Fruit fly (Drosophila melanogaster) whole organism, embryonic: ENCODE results near the gene CG11891.

ENCODE experiments used
- Antp ChIP-seq: fragments of 200-800 bp; sonication (Bioruptor generic); optimal IDR thresholded peaks from 3 replicates; lab custom pipeline; 2016; ENCODE audit warnings: missing biosample characterization, missing genetic modification characterization
- Awh ChIP-seq: fragments of 200-800 bp; sonication (Bioruptor generic); IDR thresholded peaks from 2 replicates; pipeline ENCODE4, ENCODE4 v1.3.6; 2022; ENCODE audit warnings: missing biosample characterization, missing genetic modification characterization
- CG10267 ChIP-seq: fragments of 200-800 bp; sonication (Bioruptor generic); optimal IDR thresholded peaks from 2 replicates; lab custom pipeline; 2018; ENCODE audit warnings: missing biosample characterization, mild to moderate bottlenecking, missing genetic modification characterization, moderate library complexity
- CG11695 ChIP-seq: fragments of 200-800 bp; sonication (Bioruptor generic); IDR thresholded peaks from 3 replicates; pipeline ENCODE4 v1.3.6; 2022; ENCODE audit warnings: missing biosample characterization, missing genetic modification characterization
- CG12299 ChIP-seq: fragments of 200-800 bp; sonication (Bioruptor generic); optimal IDR thresholded peaks from 2 replicates; lab custom pipeline; 2018; ENCODE audit warnings: missing biosample characterization, mild to moderate bottlenecking, missing genetic modification characterization
- CG1233 ChIP-seq: fragments of 200-800 bp; sonication (Bioruptor generic); optimal IDR thresholded peaks from 4 replicates; lab custom pipeline; 2018; ENCODE audit warnings: missing biosample characterization, mild to moderate bottlenecking, missing genetic modification characterization
- CG15601 ChIP-seq: fragments of 200-800 bp; sonication (Bioruptor generic); optimal IDR thresholded peaks from 3 replicates; lab custom pipeline; 2019; ENCODE audit warnings: missing biosample characterization, mild to moderate bottlenecking, missing genetic modification characterization, moderate library complexity
- CG16779 ChIP-seq: fragments of 200-800 bp; sonication (Bioruptor generic); IDR thresholded peaks from 2 replicates; pipeline ENCODE4 v1.3.6; 2022; ENCODE audit warnings: missing biosample characterization, missing genetic modification characterization
- CG17186 ChIP-seq: fragments of 200-800 bp; sonication (Bioruptor generic); optimal IDR thresholded peaks from 3 replicates; lab custom pipeline; 2017; ENCODE audit warnings: missing biosample characterization, missing genetic modification reagents, missing genetic modification characterization
- CG17802 ChIP-seq: fragments of 200-800 bp; sonication (Bioruptor generic); optimal IDR thresholded peaks from 2 replicates; lab custom pipeline; 2018; ENCODE audit warnings: missing biosample characterization, mild to moderate bottlenecking, missing genetic modification characterization, moderate library complexity
- CG17829 ChIP-seq: fragments of 200-800 bp; optimal IDR thresholded peaks from 2 replicates; lab custom pipeline; 2019; ENCODE audit warnings: missing biosample characterization, mild to moderate bottlenecking, missing genetic modification characterization, moderate library complexity
- CG18011 ChIP-seq: fragments of 200-800 bp; sonication (Bioruptor generic); optimal IDR thresholded peaks from 2 replicates; lab custom pipeline; 2017; ENCODE audit warnings: missing biosample characterization, missing genetic modification characterization, mild to moderate bottlenecking, moderate library complexity, missing genotype
- CG30403 ChIP-seq: fragments of 200-800 bp; sonication (Bioruptor generic); optimal IDR thresholded peaks from 3 replicates; lab custom pipeline; 2016; ENCODE audit warnings: missing biosample characterization, missing genetic modification characterization
- CG34422 ChIP-seq: fragments of 200-800 bp; sonication (Bioruptor generic); IDR thresholded peaks from 3 replicates; pipeline ENCODE4 v1.3.6; 2022; ENCODE audit warnings: missing biosample characterization, missing genetic modification characterization
- CG3847 ChIP-seq: fragments of 200-800 bp; sonication (Bioruptor generic); IDR thresholded peaks from 2 replicates; pipeline ENCODE4 v1.3.6; 2022; ENCODE audit warnings: missing biosample characterization, missing genetic modification characterization
- CG4328 ChIP-seq: fragments of 200-800 bp; sonication (Bioruptor generic); optimal IDR thresholded peaks from 3 replicates; lab custom pipeline; 2017; ENCODE audit warnings: missing biosample characterization, missing genetic modification reagents, missing genetic modification characterization
- CG6791 ChIP-seq: fragments of 200-800 bp; sonication (Bioruptor generic); IDR thresholded peaks from 3 replicates; pipeline ENCODE4 v1.3.6; 2022; ENCODE audit warnings: missing biosample characterization, missing genetic modification characterization; ENCODE audit not compliant: partially characterized antibody
- CG7556 ChIP-seq: fragments of 200-800 bp; sonication (Bioruptor generic); optimal IDR thresholded peaks from 2 replicates; lab custom pipeline; 2017; ENCODE audit warnings: missing biosample characterization, mild to moderate bottlenecking, missing genetic modification characterization
- CG7987 ChIP-seq: fragments of 200-800 bp; sonication (Bioruptor generic); optimal IDR thresholded peaks from 2 replicates; lab custom pipeline; 2018; ENCODE audit warnings: missing biosample characterization, mild to moderate bottlenecking, missing genetic modification characterization, moderate library complexity
- CG8944 ChIP-seq: fragments of 200-800 bp; sonication (Bioruptor generic); optimal IDR thresholded peaks from 3 replicates; lab custom pipeline; 2016; ENCODE audit warnings: missing biosample characterization, missing genetic modification characterization
- Dp ChIP-seq: fragments of 200-800 bp; sonication (Bioruptor generic); optimal IDR thresholded peaks from 2 replicates; lab custom pipeline; 2018; ENCODE audit warnings: missing biosample characterization, mild to moderate bottlenecking, missing genetic modification characterization, moderate library complexity
- Dref ChIP-seq: fragments of 200-800 bp; sonication (Bioruptor generic); IDR thresholded peaks from 2 replicates; pipeline ENCODE4 v1.3.6; 2022; ENCODE audit warnings: missing biosample characterization, missing genetic modification characterization
- E2f1 ChIP-seq: fragments of 200-800 bp; sonication (Bioruptor generic); IDR thresholded peaks from 2 replicates; pipeline ENCODE4 v1.3.6; 2022; ENCODE audit warnings: missing biosample characterization, missing genetic modification characterization
- Ets97D ChIP-seq: fragments of 200-800 bp; sonication (Bioruptor generic); optimal IDR thresholded peaks from 3 replicates; lab custom pipeline; 2016; ENCODE audit warnings: missing biosample characterization, missing genetic modification characterization
- H15 ChIP-seq: fragments of 200-800 bp; sonication (Bioruptor generic); IDR thresholded peaks from 3 replicates; pipeline ENCODE4 v1.3.6; 2022; ENCODE audit warnings: missing biosample characterization, missing genetic modification characterization
- HmgZ ChIP-seq: fragments of 200-800 bp; sonication (Bioruptor generic); optimal IDR thresholded peaks from 2 replicates; lab custom pipeline; 2018; ENCODE audit warnings: missing biosample characterization, mild to moderate bottlenecking, missing genetic modification characterization
- Max ChIP-seq: fragments of 200-800 bp; sonication (Bioruptor generic); optimal IDR thresholded peaks from 2 replicates; lab custom pipeline; 2016; ENCODE audit warnings: missing biosample characterization, mild to moderate bottlenecking, missing genetic modification characterization
- Myb ChIP-seq: fragments of 200-800 bp; sonication (Bioruptor generic); optimal IDR thresholded peaks from 2 replicates; lab custom pipeline; 2016; ENCODE audit warnings: missing biosample characterization, missing genetic modification characterization
- Six4 ChIP-seq: fragments of 200-800 bp; sonication (Bioruptor generic); optimal IDR thresholded peaks from 2 replicates; lab custom pipeline; 2016; ENCODE audit warnings: missing biosample characterization, missing genetic modification characterization
- Stat92E ChIP-seq, 3 experiments: fragments of >200 bp in 2 of 3; fragments of 200-800 bp in 1 of 3; sonication (Bioruptor generic) in 1 of 3; optimal IDR thresholded peaks; 2 replicates each; lab custom pipeline; 2017 to 2019; ENCODE audit warnings: missing biosample characterization in 3 of 3, missing genetic modification characterization in 3 of 3, mild to moderate bottlenecking in 1 of 3, moderate library complexity in 1 of 3
- ato ChIP-seq: fragments of 200-800 bp; sonication (Bioruptor generic); IDR thresholded peaks from 2 replicates; pipeline ENCODE4 v1.3.6; 2022; ENCODE audit warnings: missing biosample characterization, missing genetic modification characterization; ENCODE audit not compliant: partially characterized antibody
- btn ChIP-seq: fragments of 200-800 bp; sonication (Bioruptor generic); optimal IDR thresholded peaks from 2 replicates; lab custom pipeline; 2016; ENCODE audit warnings: missing biosample characterization, missing genetic modification characterization
- cato ChIP-seq: fragments of 200-800 bp; sonication (Bioruptor generic); optimal IDR thresholded peaks from 2 replicates; lab custom pipeline; 2016; ENCODE audit warnings: missing biosample characterization, missing genetic modification characterization, borderline replicate concordance
- croc ChIP-seq: fragments of 200-800 bp; sonication (Bioruptor generic); conservative IDR thresholded peaks from 3 replicates; pipeline ENCODE4 v1.3.6; 2022; ENCODE audit warnings: missing biosample characterization, missing genetic modification characterization
- disco-r ChIP-seq: fragments of 200-800 bp; sonication (Bioruptor generic); optimal IDR thresholded peaks from 2 replicates; lab custom pipeline; 2016; ENCODE audit warnings: missing biosample characterization, missing genetic modification characterization
- gem ChIP-seq: fragments of 200-800 bp; sonication (Bioruptor generic); optimal IDR thresholded peaks from 2 replicates; lab custom pipeline; 2019; ENCODE audit warnings: missing biosample characterization, mild to moderate bottlenecking, missing genetic modification characterization, moderate library complexity
- gfzf ChIP-seq: fragments of 200-800 bp; sonication (Bioruptor generic); optimal IDR thresholded peaks from 2 replicates; lab custom pipeline; 2016; ENCODE audit warnings: missing biosample characterization, mild to moderate bottlenecking, missing genetic modification characterization, moderate library complexity
- gsb ChIP-seq: fragments of 200-800 bp; sonication (Bioruptor generic); IDR thresholded peaks from 2 replicates; pipeline ENCODE4 v1.3.6; 2022; ENCODE audit warnings: missing biosample characterization, missing genetic modification characterization
- hbn ChIP-seq: fragments of 200-800 bp; sonication (Bioruptor generic); IDR thresholded peaks from 2 replicates; pipeline ENCODE4 v1.3.6; 2022; ENCODE audit warnings: missing biosample characterization, missing genetic modification characterization; ENCODE audit not compliant: partially characterized antibody
- her ChIP-seq: fragments of 200-800 bp; sonication (Bioruptor generic); optimal IDR thresholded peaks from 2 replicates; lab custom pipeline; 2016; ENCODE audit warnings: missing biosample characterization, missing genetic modification characterization
- lab ChIP-seq: fragments of 200-800 bp; sonication (Bioruptor generic); optimal IDR thresholded peaks from 3 replicates; lab custom pipeline; 2017; ENCODE audit warnings: missing biosample characterization, missing genetic modification characterization, mild to moderate bottlenecking, moderate library complexity, missing genetic modification reagents
- odd ChIP-seq: fragments of 200-800 bp; sonication (Bioruptor generic); optimal IDR thresholded peaks from 2 replicates; lab custom pipeline; 2017; ENCODE audit warnings: missing biosample characterization, mild to moderate bottlenecking, missing genetic modification characterization
- sd ChIP-seq: fragments of 200-800 bp; sonication (Bioruptor generic); optimal IDR thresholded peaks from 3 replicates; lab custom pipeline; 2018; ENCODE audit warnings: missing biosample characterization, mild to moderate bottlenecking, missing genetic modification characterization, moderate library complexity
- sens-2 ChIP-seq: fragments of 200-800 bp; sonication (Bioruptor generic); IDR thresholded peaks from 2 replicates; pipeline ENCODE4 v1.3.6; 2022; ENCODE audit warnings: missing biosample characterization, missing genetic modification characterization
- sim ChIP-seq: fragments of 200-800 bp; sonication (Bioruptor generic); IDR thresholded peaks from 2 replicates; pipeline ENCODE4 v1.3.6; 2022; ENCODE audit warnings: missing biosample characterization, missing genetic modification characterization
- sima ChIP-seq: fragments of 200-800 bp; sonication (Bioruptor generic); optimal IDR thresholded peaks from 2 replicates; lab custom pipeline; 2016; ENCODE audit warnings: missing biosample characterization, missing genetic modification characterization
- sqz ChIP-seq: fragments of 200-800 bp; sonication (Bioruptor generic); optimal IDR thresholded peaks from 3 replicates; lab custom pipeline; 2018; ENCODE audit warnings: missing biosample characterization, mild to moderate bottlenecking, missing genetic modification characterization
- unc-4 ChIP-seq: fragments of 200-800 bp; sonication (Bioruptor generic); IDR thresholded peaks from 2 replicates; pipeline ENCODE4 v1.3.6; 2022; ENCODE audit warnings: missing biosample characterization, missing genetic modification characterization; ENCODE audit not compliant: partially characterized antibody
- z ChIP-seq: fragments of 200-800 bp; sonication (Bioruptor generic); IDR thresholded peaks from 3 replicates; pipeline ENCODE4 v1.3.6; 2022; ENCODE audit warnings: missing biosample characterization, missing genetic modification characterization

Gene CG11891

DNA sequence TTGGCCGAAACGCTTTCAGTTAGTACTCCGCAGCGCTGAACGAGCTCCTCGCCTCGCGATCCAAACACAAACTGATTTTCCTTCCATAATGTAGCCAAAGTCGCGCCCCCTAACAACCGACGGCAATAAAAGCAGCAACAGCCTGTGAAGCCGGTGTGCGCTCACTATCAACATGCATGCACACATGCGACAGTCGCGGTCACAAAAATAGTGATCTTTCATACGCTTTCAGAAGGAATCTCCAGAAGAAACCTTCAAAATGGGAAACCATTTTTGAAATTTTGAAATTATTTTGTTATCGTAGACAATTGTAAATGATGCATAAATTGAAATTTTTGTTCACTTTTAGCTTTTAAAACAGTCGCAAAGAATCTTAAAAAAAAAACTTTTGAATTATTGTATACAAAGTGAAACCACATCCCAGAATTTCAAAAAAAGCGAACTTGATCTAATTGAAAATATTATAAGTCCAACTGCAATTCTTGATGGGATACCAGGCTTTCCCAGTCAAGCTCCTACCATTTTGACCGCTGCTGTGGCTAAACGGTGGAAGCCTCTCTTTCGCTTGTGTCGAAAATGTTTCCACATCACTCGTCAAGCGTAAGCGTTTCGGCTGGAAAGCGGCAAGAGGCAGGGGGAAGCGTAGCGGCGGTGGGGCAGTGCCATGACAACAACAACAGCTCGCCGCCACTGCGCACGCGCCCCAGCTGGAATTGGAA, 37.6 kb upstream of the CG11891 start, which contains the start of gene Cad96Cb (continued):
- TF ChIP-seq CG3847 (GFP tag; lab: Robert Waterston, UW) (peak; percentile 41; the same call in 1 of the 2 replicates), H15 (GFP tag; lab: Robert Waterston, UW) (peak; percentile 64; the same call in 1 of the 3 replicates), CG17802 (peak; percentile 66), gfzf (no peak), E2f1 (peak; percentile 48; the same call in 1 of the 2 replicates), CG6791 (GFP tag; lab: Robert Waterston, UW) (no peak), lab (GFP tag; lab: Kevin White, UChicago) (peak; percentile 71), odd (GFP tag; lab: Kevin White, UChicago) (peak; percentile 90), CG30403 (GFP tag; lab: Kevin White, UChicago) (peak; percentile 92), cato (peak; percentile 71), btn (GFP tag; lab: Kevin White, UChicago) (peak; percentile 81), Max (GFP tag; lab: Kevin White, UChicago) (peak; percentile 78), CG10267 (tag; lab: Kevin White, UChicago) (peak; percentile 84), CG8944 (GFP tag; lab: Kevin White, UChicago) (peak; percentile 75), CG7987 (GFP tag; lab: Kevin White, UChicago) (no peak), sqz (GFP tag; lab: Kevin White, UChicago) (peak; percentile 24), CG4328 (GFP tag; lab: Kevin White, UChicago) (peak; percentile 74), ato (GFP tag; lab: Robert Waterston, UW) (no peak), CG18011 (GFP tag; lab: Kevin White, UChicago) (peak; percentile 35), Dp (GFP tag; lab: Kevin White, UChicago) (no peak), CG16779 (GFP tag; lab: Robert Waterston, UW) (no peak), Stat92E (GFP tag; optimal IDR thresholded peaks at IDR 0.05; lab: Kevin White, UChicago) (peak in 1 of 3 experiments; percentile 27), gsb (GFP tag; lab: Robert Waterston, UW) (no peak), Six4 (GFP tag; lab: Kevin White, UChicago) (peak; percentile 78), hbn (GFP tag; lab: Robert Waterston, UW) (no peak), croc (GFP tag; lab: Robert Waterston, UW) (peak; percentile 74), Awh (GFP tag; lab: Robert Waterston, UW) (peak; percentile 25; the same call in 1 of the 2 replicates), CG17829 (tag; lab: Kevin White, UChicago) (peak; percentile 84), Ets97D (GFP tag; lab: Kevin White, UChicago) (peak; percentile 28), CG1233 (GFP tag; lab: Kevin White, UChicago) (peak; percentile 85), HmgZ (peak; percentile 39), sim (GFP tag; lab: Robert Waterston, UW) (no peak), disco-r (GFP tag; lab: Kevin White, UChicago) (peak; percentile 73), CG15601 (tag; lab: Kevin White, UChicago) (peak; percentile 88), sd (tag; lab: Kevin White, UChicago) (peak; percentile 20), sens-2 (no peak), Dref (GFP tag; lab: Robert Waterston, UW) (no peak), CG17186 (GFP tag; lab: Kevin White, UChicago) (peak; percentile 56), sima (GFP tag; lab: Kevin White, UChicago) (peak; percentile 30), CG34422 (GFP tag; lab: Robert Waterston, UW) (peak; percentile 41; the same call in 2 of the 3 replicates), Myb (peak; percentile 54), CG7556 (GFP tag; lab: Kevin White, UChicago) (peak; percentile 95), Antp (peak; percentile 67), gem (peak; percentile 90), CG11695 (GFP tag; lab: Robert Waterston, UW) (peak; percentile 79), her (GFP tag; lab: Kevin White, UChicago) (peak; percentile 37), CG12299 (tag; lab: Kevin White, UChicago) (peak; percentile 8), z (GFP tag; lab: Robert Waterston, UW) (no peak), unc-4 (GFP tag; lab: Robert Waterston, UW) (no peak)
